Worm (Caenorhabditis elegans) whole organism, late embryonic: Measurements from ENCODE around the gene hmg-4.

ENCODE experiments used
- C08G9.2 ChIP-seq: sonication (generic microtip); optimal IDR thresholded peaks from 2 replicates; lab custom pipeline; 2016; ENCODE audit warnings: mild to moderate bottlenecking, missing genetic modification characterization, moderate library complexity, missing compliant biosample characterization
- F13H6.1 ChIP-seq: sonication (generic microtip); optimal IDR thresholded peaks from 2 replicates; lab custom pipeline; 2016; ENCODE audit warnings: missing genetic modification characterization, missing compliant biosample characterization
- K02D7.2 ChIP-seq: sonication (generic microtip); optimal IDR thresholded peaks from 2 replicates; lab custom pipeline; 2017; ENCODE audit warnings: mild to moderate bottlenecking, missing genetic modification characterization, missing compliant biosample characterization
- K09A11.1 ChIP-seq: sonication (generic microtip); optimal IDR thresholded peaks from 2 replicates; lab custom pipeline; 2017; ENCODE audit warnings: antibody characterized with exemption, mild to moderate bottlenecking, missing genetic modification characterization, missing compliant biosample characterization; ENCODE audit not compliant: insufficient read depth
- ahr-1 ChIP-seq: sonication (generic microtip); optimal IDR thresholded peaks from 2 replicates; lab custom pipeline; 2016; ENCODE audit warnings: missing genetic modification characterization, missing compliant biosample characterization
- ceh-18 ChIP-seq: sonication (generic microtip); optimal IDR thresholded peaks from 2 replicates; lab custom pipeline; 2016; ENCODE audit warnings: missing genetic modification characterization, missing compliant biosample characterization
- ceh-19 ChIP-seq: fragments of 200-800 bp; sonication (Bioruptor generic); optimal IDR thresholded peaks from 2 replicates; lab custom pipeline; 2018; ENCODE audit warnings: mild to moderate bottlenecking, missing genetic modification characterization, missing compliant biosample characterization
- ceh-2 ChIP-seq: sonication (generic microtip); optimal IDR thresholded peaks from 2 replicates; lab custom pipeline; 2016; ENCODE audit warnings: missing genotype, missing genetic modification characterization, missing compliant biosample characterization
- ceh-24 ChIP-seq: sonication (generic microtip); optimal IDR thresholded peaks from 2 replicates; lab custom pipeline; 2016; ENCODE audit warnings: mild to moderate bottlenecking, missing genetic modification characterization, missing compliant biosample characterization
- ceh-31 ChIP-seq: sonication (generic microtip); optimal IDR thresholded peaks from 2 replicates; lab custom pipeline; 2016; ENCODE audit warnings: missing genetic modification characterization, missing compliant biosample characterization
- ceh-34 ChIP-seq: sonication (generic microtip); optimal IDR thresholded peaks from 2 replicates; lab custom pipeline; 2016; ENCODE audit warnings: mild to moderate bottlenecking, missing genetic modification characterization, missing compliant biosample characterization
- ceh-45 ChIP-seq: fragments of 200-800 bp; sonication (Bioruptor generic); IDR thresholded peaks from 2 replicates; pipeline ENCODE4 v1.3.6; 2022; ENCODE audit warnings: missing genetic modification reagents, missing genetic modification characterization, missing compliant biosample characterization
- ceh-48 ChIP-seq: sonication (generic microtip); optimal IDR thresholded peaks from 2 replicates; lab custom pipeline; 2016; ENCODE audit warnings: missing genetic modification characterization, inconsistent platforms, missing compliant biosample characterization
- ceh-9 ChIP-seq: sonication (generic microtip); optimal IDR thresholded peaks from 2 replicates; lab custom pipeline; 2016; ENCODE audit warnings: mild to moderate bottlenecking, missing genetic modification characterization, inconsistent platforms, missing compliant biosample characterization
- che-1 ChIP-seq: sonication (generic microtip); optimal IDR thresholded peaks from 2 replicates; lab custom pipeline; 2016; ENCODE audit warnings: mild to moderate bottlenecking, missing genetic modification characterization, missing compliant biosample characterization
- dmd-4 ChIP-seq: sonication (generic microtip); optimal IDR thresholded peaks from 2 replicates; lab custom pipeline; 2016; ENCODE audit warnings: borderline replicate concordance, missing genetic modification characterization, missing compliant biosample characterization
- dve-1 ChIP-seq: sonication (generic microtip); optimal IDR thresholded peaks from 2 replicates; lab custom pipeline; 2017; ENCODE audit warnings: antibody characterized with exemption, mild to moderate bottlenecking, missing genetic modification characterization, missing compliant biosample characterization
- elt-2 ChIP-seq: sonication (generic microtip); optimal IDR thresholded peaks from 2 replicates; lab custom pipeline; 2016; ENCODE audit warnings: missing genetic modification reagents, missing genetic modification characterization, missing compliant biosample characterization
- ets-4 ChIP-seq: sonication (generic microtip); optimal IDR thresholded peaks from 2 replicates; lab custom pipeline; 2016; ENCODE audit warnings: missing genetic modification characterization, missing compliant biosample characterization
- eyg-1 ChIP-seq: sonication (generic microtip); optimal IDR thresholded peaks from 2 replicates; lab custom pipeline; 2016; ENCODE audit warnings: missing genotype, missing genetic modification characterization, missing compliant biosample characterization
- fax-1 ChIP-seq: sonication (generic microtip); optimal IDR thresholded peaks from 2 replicates; lab custom pipeline; 2016; ENCODE audit warnings: missing genotype, missing genetic modification characterization, missing compliant biosample characterization
- fkh-6 ChIP-seq: sonication (generic microtip); optimal IDR thresholded peaks from 2 replicates; lab custom pipeline; 2016; ENCODE audit warnings: missing genetic modification characterization, missing compliant biosample characterization
- gmeb-2 ChIP-seq: sonication (generic microtip); optimal IDR thresholded peaks from 2 replicates; lab custom pipeline; 2016; ENCODE audit warnings: missing genetic modification characterization, inconsistent platforms, missing compliant biosample characterization
- hlh-30 ChIP-seq: sonication (generic microtip); optimal IDR thresholded peaks from 2 replicates; lab custom pipeline; 2017; ENCODE audit warnings: antibody characterized with exemption, missing genetic modification characterization, missing compliant biosample characterization; ENCODE audit not compliant: insufficient read depth
- hlh-8 ChIP-seq: sonication (generic microtip); optimal IDR thresholded peaks from 2 replicates; lab custom pipeline; 2016; ENCODE audit warnings: missing genotype, missing genetic modification characterization, missing compliant biosample characterization
- lim-6 ChIP-seq: sonication (generic microtip); optimal IDR thresholded peaks from 2 replicates; lab custom pipeline; 2016; ENCODE audit warnings: missing genetic modification characterization, missing compliant biosample characterization
- lin-11 ChIP-seq: fragments of 200-800 bp; sonication (Bioruptor generic); optimal IDR thresholded peaks from 2 replicates; lab custom pipeline; 2018; ENCODE audit warnings: mild to moderate bottlenecking, missing genetic modification characterization, missing compliant biosample characterization
- nfya-1 ChIP-seq: sonication (generic microtip); optimal IDR thresholded peaks from 2 replicates; lab custom pipeline; 2017; ENCODE audit warnings: missing genetic modification characterization, mild to moderate bottlenecking, missing compliant biosample characterization, antibody characterized with exemption, moderate library complexity
- nhr-232 ChIP-seq: sonication (generic microtip); optimal IDR thresholded peaks from 2 replicates; lab custom pipeline; 2016; ENCODE audit warnings: missing genetic modification characterization, missing compliant biosample characterization
- pha-2 ChIP-seq: sonication (generic microtip); optimal IDR thresholded peaks from 2 replicates; lab custom pipeline; 2017; ENCODE audit warnings: mild to moderate bottlenecking, missing genetic modification characterization, missing compliant biosample characterization
- pqm-1 ChIP-seq: sonication (generic microtip); optimal IDR thresholded peaks from 2 replicates; lab custom pipeline; 2016; ENCODE audit warnings: missing genetic modification characterization, missing compliant biosample characterization
- pros-1 ChIP-seq: fragments of 150-350 bp; optimal IDR thresholded peaks from 2 replicates; lab custom pipeline; 2014; ENCODE audit warnings: missing biosample characterization, missing genetic modification reagents, missing genetic modification characterization
- ref-2 ChIP-seq: sonication (generic microtip); optimal IDR thresholded peaks from 2 replicates; lab custom pipeline; 2016; ENCODE audit warnings: missing genetic modification characterization, missing compliant biosample characterization
- rnt-1 ChIP-seq: sonication (generic microtip); optimal IDR thresholded peaks from 2 replicates; lab custom pipeline; 2016; ENCODE audit warnings: missing genetic modification characterization, missing compliant biosample characterization
- sdc-2 ChIP-seq: sonication (generic microtip); optimal IDR thresholded peaks from 2 replicates; lab custom pipeline; 2016; ENCODE audit warnings: missing genotype, missing genetic modification characterization, missing compliant biosample characterization
- sox-2 ChIP-seq: fragments of 200-800 bp; sonication (Bioruptor generic); IDR thresholded peaks from 2 replicates; pipeline ENCODE4 v1.3.6; 2022; ENCODE audit warnings: missing genetic modification reagents, missing genetic modification characterization, missing compliant biosample characterization
- tbx-2 ChIP-seq: sonication (generic microtip); optimal IDR thresholded peaks from 2 replicates; lab custom pipeline; 2016; ENCODE audit warnings: missing genetic modification characterization, missing compliant biosample characterization
- unc-3 ChIP-seq, 2 experiments: fragments of 200-800 bp in 1 of 2; sonication (Bioruptor generic) in 1 of 2; sonication (generic microtip) in 1 of 2; conservative IDR thresholded peaks in 1 of 2; optimal IDR thresholded peaks in 1 of 2; 2 replicates each; pipeline versions ENCODE4 v1.3.6 to Lab custom; 2016 to 2022; ENCODE audit warnings: missing compliant biosample characterization in 2 of 2, missing genetic modification characterization in 2 of 2, missing genetic modification reagents in 1 of 2
- unc-42 ChIP-seq: sonication (generic microtip); optimal IDR thresholded peaks from 2 replicates; lab custom pipeline; 2016; ENCODE audit warnings: missing genotype, missing genetic modification characterization, missing compliant biosample characterization
- unc-55 ChIP-seq: sonication (generic microtip); optimal IDR thresholded peaks from 2 replicates; lab custom pipeline; 2017; ENCODE audit warnings: missing biosample characterization, missing genetic modification reagents, missing genetic modification characterization

hmg-4 gene

ce11 chrIII:7338693-7339092 is 42.7 kb downstream of the hmg-4 start, which contains the start of gene kap-1:
TSS of gene kap-1 (plus strand) at chrIII:7338835.
- TF ChIP-seq fax-1 (tag; lab: Kevin White, UChicago): no peak
- peak; percentile 40 for TF ChIP-seq ceh-48 (tag; lab: Kevin White, UChicago)

- no peak for TF ChIP-seq gmeb-2 (tag; lab: Kevin White, UChicago)
- TF ChIP-seq ahr-1: no peak
- TF ChIP-seq F13H6.1 (tag; lab: Kevin White, UChicago): no peak
- no peak for TF ChIP-seq dve-1
Measured at ce11 chrIII:7338009-7338408, 43.4 kb downstream of the hmg-4 start.

- TF ChIP-seq che-1 (tag; lab: Kevin White, UChicago): peak; percentile 0
- TF ChIP-seq unc-42 (tag; lab: Kevin White, UChicago): peak; percentile 23
- peak; percentile 20 for TF ChIP-seq tbx-2 (tag; lab: Kevin White, UChicago)
- TF ChIP-seq ref-2 (tag; lab: Kevin White, UChicago): peak; percentile 29
- peak; percentile 24 for TF ChIP-seq elt-2 (tag; lab: Kevin White, UChicago)
- peak; percentile 35 for TF ChIP-seq ceh-31 (tag; lab: Kevin White, UChicago)
- TF ChIP-seq unc-55: no peak
- TF ChIP-seq ceh-19 (GFP tag; lab: Kevin White, UChicago): no peak
- peak; percentile 16 for TF ChIP-seq dve-1
- no peak for TF ChIP-seq pqm-1 (tag; lab: Kevin White, UChicago)
- TF ChIP-seq sox-2: no peak
- TF ChIP-seq ceh-2 (tag; lab: Kevin White, UChicago): no peak
- TF ChIP-seq fkh-6 (tag; lab: Kevin White, UChicago): no peak
- no peak for TF ChIP-seq hlh-8 (tag; lab: Kevin White, UChicago)
- no peak for TF ChIP-seq unc-3 (GFP tag; conservative IDR thresholded peaks at IDR 0.05; lab: Robert Waterston, UW)
- TF ChIP-seq unc-3 (tag; optimal IDR thresholded peaks at IDR 0.05; lab: Kevin White, UChicago): no peak
- TF ChIP-seq nfya-1: peak; percentile 74
- TF ChIP-seq ceh-24 (tag; lab: Kevin White, UChicago): no peak
- TF ChIP-seq, all 69 proteins: peak for 8
Measured at ce11 chrIII:7336214-7336613, 45.2 kb downstream of the hmg-4 start, which contains the start of gene gsp-2. TSS of gene gsp-2 (plus strand) at chrIII:7336587.

DNA sequence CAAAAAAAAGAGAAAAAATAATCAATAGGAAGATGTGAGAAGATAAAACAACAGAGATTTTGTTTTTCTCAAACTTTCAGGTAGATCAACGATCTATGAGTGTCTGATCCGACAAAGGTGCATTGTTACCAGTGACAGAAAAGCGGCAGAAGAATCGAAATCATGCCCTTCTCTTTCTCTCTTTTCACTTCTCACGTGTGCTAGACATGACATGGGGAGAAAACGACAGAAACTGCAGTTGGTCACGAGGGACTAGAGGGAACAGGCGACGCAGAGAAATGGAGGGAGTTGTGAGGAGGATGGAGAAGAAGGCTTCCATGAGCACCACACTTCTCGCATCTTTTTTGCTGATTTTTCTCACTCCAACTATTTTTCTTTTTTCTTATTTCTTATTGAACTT is 46.2 kb downstream of the hmg-4 start, which contains the start of gene F56C9.10:
Gene F56C9.10, minus strand, starts transcription at position 97 of the 400 bp plus-strand sequence.
- TF ChIP-seq dmd-4 (tag; lab: Kevin White, UChicago) (no peak), pros-1 (tag; lab: Kevin White, UChicago) (peak; percentile 54), unc-55 (peak; percentile 89), ceh-48 (tag; lab: Kevin White, UChicago) (peak; percentile 9), ets-4 (tag; lab: Kevin White, UChicago) (no peak), hlh-30 (tag; lab: Kevin White, UChicago) (peak; percentile 99), tbx-2 (tag; lab: Kevin White, UChicago) (peak; percentile 57), ceh-31 (tag; lab: Kevin White, UChicago) (peak; percentile 56), K09A11.1 (tag; lab: Kevin White, UChicago) (no peak), nhr-232 (no peak), ceh-34 (tag; lab: Kevin White, UChicago) (no peak), ceh-18 (peak; percentile 93), hlh-8 (tag; lab: Kevin White, UChicago) (peak; percentile 51), C08G9.2 (tag; lab: Kevin White, UChicago) (no peak), nfya-1 (peak; percentile 76), rnt-1 (tag; lab: Kevin White, UChicago) (peak; percentile 32), ref-2 (tag; lab: Kevin White, UChicago) (peak; percentile 37), sdc-2 (peak; percentile 2)

- TF ChIP-seq lim-6 (tag; lab: Kevin White, UChicago): no peak
- no peak for TF ChIP-seq eyg-1 (tag; lab: Kevin White, UChicago)
- TF ChIP-seq unc-42 (tag; lab: Kevin White, UChicago): no peak
- no peak for TF ChIP-seq dve-1
- TF ChIP-seq ceh-9 (tag; lab: Kevin White, UChicago): no peak
- TF ChIP-seq lin-11 (tag; lab: Kevin White, UChicago): no peak
- TF ChIP-seq ahr-1: no peak
- no peak for TF ChIP-seq pha-2 (tag; lab: Kevin White, UChicago)
- TF ChIP-seq K02D7.2 (tag; lab: Kevin White, UChicago): no peak
- no peak for TF ChIP-seq ceh-45 (GFP tag; lab: Robert Waterston, UW)
- TF ChIP-seq unc-3 (GFP tag; conservative IDR thresholded peaks at IDR 0.05; lab: Robert Waterston, UW): no peak
- no peak for TF ChIP-seq unc-3 (tag; optimal IDR thresholded peaks at IDR 0.05; lab: Kevin White, UChicago)
- TF ChIP-seq ceh-18: no peak
- no peak for TF ChIP-seq fax-1 (tag; lab: Kevin White, UChicago)
- no peak for TF ChIP-seq nfya-1
Measured at ce11 chrIII:7331671-7332070, 49.7 kb downstream of the hmg-4 start.
